Worm (Caenorhabditis elegans) whole organism, L4/young adult: Measurements from ENCODE around the gene vwa-8.

ENCODE experiments used
- W03F9.2 ChIP-seq: fragments of 150-350 bp; optimal IDR thresholded peaks from 2 replicates; lab custom pipeline; 2014; ENCODE audit warnings: missing biosample characterization, missing genetic modification characterization
- dao-5 ChIP-seq: sonication (generic microtip); optimal IDR thresholded peaks from 2 replicates; lab custom pipeline; 2016; ENCODE audit warnings: missing genotype, missing genetic modification characterization, moderate library complexity, missing compliant biosample characterization
- him-1 ChIP-seq: sonication (generic microtip); optimal IDR thresholded peaks from 2 replicates; lab custom pipeline; 2016; ENCODE audit warnings: missing genotype, missing genetic modification reagents, missing genetic modification characterization, missing compliant biosample characterization

Gene vwa-8

ce11 chrX:12990529-12991520 lies at the start of gene vwa-8, which contains the start of gene F11C1.1:
Gene vwa-8 (plus strand): TSS chrX:12991470.
Gene F11C1.1 (minus strand): TSS chrX:12990579.
- no peak for TF ChIP-seq W03F9.2
- TF ChIP-seq dao-5 (tag; lab: Kevin White, UChicago): no peak

- TF ChIP-seq W03F9.2: no peak
- no peak for TF ChIP-seq dao-5 (tag; lab: Kevin White, UChicago)
- TF ChIP-seq him-1: no peak
These were observed 49.0 kb upstream of the vwa-8 start for ce11 chrX:12942296-12942695.

ce11 chrX:12943166-12943565 lies 48.1 kb upstream of the vwa-8 start, which contains the start of gene gmap-2:
Gene gmap-2 (minus strand): TSS chrX:12943266.
- TF ChIP-seq W03F9.2 (no peak), him-1 (no peak), dao-5 (tag; lab: Kevin White, UChicago) (no peak)

- TF ChIP-seq dao-5 (tag; lab: Kevin White, UChicago): no peak
- no peak for TF ChIP-seq him-1
- no peak for TF ChIP-seq W03F9.2
These were observed 46.6 kb upstream of the vwa-8 start for ce11 chrX:12944661-12945060.

- no peak for TF ChIP-seq dao-5 (tag; lab: Kevin White, UChicago)
- no peak for TF ChIP-seq W03F9.2
- TF ChIP-seq him-1: no peak
These were observed 44.7 kb upstream of the vwa-8 start, which contains the start of gene C05E7.3 for ce11 chrX:12946533-12946932. Gene C05E7.3 (minus strand): TSS chrX:12946633.

- no peak for TF ChIP-seq dao-5 (tag; lab: Kevin White, UChicago)
- no peak for TF ChIP-seq W03F9.2
- no peak for TF ChIP-seq him-1
These were observed 40.1 kb upstream of the vwa-8 start for ce11 chrX:12951175-12951574.

ce11 chrX:12958897-12959296 lies 32.4 kb upstream of the vwa-8 start:
- TF ChIP-seq W03F9.2: no peak
- TF ChIP-seq him-1: no peak
- TF ChIP-seq dao-5 (tag; lab: Kevin White, UChicago): no peak

- TF ChIP-seq dao-5 (tag; lab: Kevin White, UChicago) (no peak), W03F9.2 (no peak), him-1 (no peak)
These were observed 26.1 kb upstream of the vwa-8 start, which contains the start of gene frpr-2 for ce11 chrX:12965163-12965562. Gene frpr-2 (plus strand): TSS chrX:12965463.

ce11 chrX:12975595-12976089 lies 15.6 kb upstream of the vwa-8 start, which contains the start of gene ppk-3:
Gene ppk-3 (minus strand): TSS chrX:12975645.
- peak; percentile 64 for TF ChIP-seq W03F9.2
- TF ChIP-seq dao-5 (tag; lab: Kevin White, UChicago): no peak

- TF ChIP-seq dao-5 (tag; lab: Kevin White, UChicago) (no peak), W03F9.2 (no peak), him-1 (no peak)
These were observed 14.5 kb upstream of the vwa-8 start, which contains the start of the genes F11C1.4 and F11C1.10 for ce11 chrX:12976774-12977173. Gene F11C1.4 (plus strand): TSS chrX:12977074. Gene F11C1.10 (plus strand): TSS chrX:12977082.

ce11 chrX:12977451-12977850 lies 13.8 kb upstream of the vwa-8 start, which contains the start of gene F11C1.9:
Gene F11C1.9 (minus strand): TSS chrX:12977551.
- no peak for TF ChIP-seq him-1
- no peak for TF ChIP-seq W03F9.2
- TF ChIP-seq dao-5 (tag; lab: Kevin White, UChicago): no peak

- TF ChIP-seq him-1: no peak
- TF ChIP-seq dao-5 (tag; lab: Kevin White, UChicago): no peak
- no peak for TF ChIP-seq W03F9.2
These were observed 12.7 kb upstream of the vwa-8 start for ce11 chrX:12978569-12978968.

- TF ChIP-seq him-1 (no peak), dao-5 (tag; lab: Kevin White, UChicago) (no peak), W03F9.2 (no peak)
These were observed 11.5 kb upstream of the vwa-8 start for ce11 chrX:12979747-12980146.

- TF ChIP-seq him-1 (no peak), W03F9.2 (no peak), dao-5 (tag; lab: Kevin White, UChicago) (no peak)
These were observed 9.9 kb upstream of the vwa-8 start, which contains the start of gene scav-4 for ce11 chrX:12981393-12981792. Gene scav-4 (plus strand): TSS chrX:12981775.

ce11 chrX:12982725-12983124 lies 8.5 kb upstream of the vwa-8 start:
- TF ChIP-seq him-1: no peak
- no peak for TF ChIP-seq dao-5 (tag; lab: Kevin White, UChicago)
- TF ChIP-seq W03F9.2: no peak
